Fruit fly (Drosophila melanogaster) whole organism, pupa: ENCODE data around the gene Mocs2B.

Experiments used
- CG10348 ChIP-seq: fragments of 200-800 bp; sonication (Bioruptor generic); IDR thresholded peaks from 2 replicates; pipeline ENCODE4 v1.3.6; 2022; ENCODE audit warnings: missing biosample characterization, missing genetic modification characterization
- CG12605 ChIP-seq: fragments of 200-800 bp; sonication (Bioruptor generic); IDR thresholded peaks from 2 replicates; pipeline ENCODE4 v1.3.6; 2022; ENCODE audit warnings: missing biosample characterization, missing genetic modification characterization
- CG13204 ChIP-seq: fragments of 200-800 bp; sonication (Bioruptor generic); optimal IDR thresholded peaks from 2 replicates; lab custom pipeline; 2018; ENCODE audit warnings: missing biosample characterization, mild to moderate bottlenecking, missing genetic modification characterization, moderate library complexity
- CG14655 ChIP-seq: fragments of 200-800 bp; sonication (Bioruptor generic); optimal IDR thresholded peaks from 3 replicates; lab custom pipeline; 2017; ENCODE audit warnings: mild to moderate bottlenecking, missing biosample characterization, missing genetic modification reagents, missing genetic modification characterization
- CG15710 ChIP-seq: fragments of 200-800 bp; sonication (Bioruptor generic); optimal IDR thresholded peaks from 2 replicates; lab custom pipeline; 2018; ENCODE audit warnings: missing biosample characterization, mild to moderate bottlenecking, missing genetic modification characterization, moderate library complexity
- CG17806 ChIP-seq: fragments of 200-800 bp; sonication (Bioruptor generic); optimal IDR thresholded peaks from 2 replicates; lab custom pipeline; 2018; ENCODE audit warnings: missing biosample characterization, mild to moderate bottlenecking, missing genetic modification characterization, moderate library complexity
- CG32121 ChIP-seq: fragments of 200-800 bp; sonication (Bioruptor generic); IDR thresholded peaks from 2 replicates; pipeline ENCODE4 v1.3.6; 2022; ENCODE audit warnings: missing biosample characterization, missing genetic modification characterization
- CG34367 ChIP-seq: fragments of 200-800 bp; sonication (Bioruptor generic); optimal IDR thresholded peaks from 2 replicates; lab custom pipeline; 2018; ENCODE audit warnings: missing biosample characterization, mild to moderate bottlenecking, missing genetic modification characterization
- CG4496 ChIP-seq: fragments of 200-800 bp; sonication (Bioruptor generic); IDR thresholded peaks from 3 replicates; pipeline ENCODE4 v1.3.6; 2022; ENCODE audit warnings: missing biosample characterization, missing genetic modification characterization
- CG8159 ChIP-seq: fragments of 200-800 bp; sonication (Bioruptor generic); optimal IDR thresholded peaks from 3 replicates; lab custom pipeline; 2018; ENCODE audit warnings: missing biosample characterization, mild to moderate bottlenecking, missing genetic modification characterization, moderate library complexity
- CG8301 ChIP-seq: fragments of 200-800 bp; sonication (Bioruptor generic); optimal IDR thresholded peaks from 2 replicates; lab custom pipeline; 2018; ENCODE audit warnings: missing biosample characterization, mild to moderate bottlenecking, missing genetic modification characterization
- CG9948 ChIP-seq: fragments of 200-800 bp; sonication (Bioruptor generic); optimal IDR thresholded peaks from 2 replicates; lab custom pipeline; 2018; ENCODE audit warnings: missing biosample characterization, mild to moderate bottlenecking, missing genetic modification characterization, moderate library complexity
- D1 ChIP-seq: fragments of 200-800 bp; sonication (Bioruptor generic); optimal IDR thresholded peaks from 2 replicates; lab custom pipeline; 2018; ENCODE audit warnings: missing biosample characterization, mild to moderate bottlenecking, missing genetic modification characterization, moderate library complexity
- EcR ChIP-seq: fragments of 200-800 bp; sonication (Bioruptor generic); optimal IDR thresholded peaks from 3 replicates; lab custom pipeline; 2019; ENCODE audit warnings: missing biosample characterization, missing genetic modification characterization, mild to moderate bottlenecking, moderate library complexity, missing genetic modification reagents
- Ets98B ChIP-seq: fragments of 200-800 bp; sonication (Bioruptor generic); IDR thresholded peaks from 2 replicates; pipeline ENCODE4 v1.3.6; 2022; ENCODE audit warnings: missing biosample characterization, missing genetic modification characterization
- Pif1A ChIP-seq: fragments of 200-800 bp; sonication (Bioruptor generic); optimal IDR thresholded peaks from 3 replicates; lab custom pipeline; 2016; ENCODE audit warnings: missing biosample characterization, missing genetic modification characterization
- Pif1B ChIP-seq: fragments of 200-800 bp; sonication (Bioruptor generic); optimal IDR thresholded peaks from 3 replicates; lab custom pipeline; 2016; ENCODE audit warnings: missing biosample characterization, missing genetic modification characterization
- Snoo ChIP-seq: fragments of 200-800 bp; sonication (Bioruptor generic); optimal IDR thresholded peaks from 3 replicates; lab custom pipeline; 2017; ENCODE audit warnings: missing biosample characterization, mild to moderate bottlenecking, missing genetic modification characterization, inconsistent platforms
- fd96Ca ChIP-seq: fragments of 200-800 bp; sonication (Bioruptor generic); IDR thresholded peaks from 3 replicates; pipeline ENCODE4 v1.3.6; 2022; ENCODE audit warnings: missing biosample characterization, missing genetic modification characterization
- gl ChIP-seq: fragments of 200-800 bp; sonication (Bioruptor generic); optimal IDR thresholded peaks from 2 replicates; lab custom pipeline; 2018; ENCODE audit warnings: missing biosample characterization, mild to moderate bottlenecking, missing genetic modification characterization
- rn ChIP-seq: fragments of 200-800 bp; sonication (Bioruptor generic); IDR thresholded peaks from 2 replicates; pipeline ENCODE4 v1.3.6; 2022; ENCODE audit warnings: missing biosample characterization, missing genetic modification characterization

The Mocs2B gene

DNA sequence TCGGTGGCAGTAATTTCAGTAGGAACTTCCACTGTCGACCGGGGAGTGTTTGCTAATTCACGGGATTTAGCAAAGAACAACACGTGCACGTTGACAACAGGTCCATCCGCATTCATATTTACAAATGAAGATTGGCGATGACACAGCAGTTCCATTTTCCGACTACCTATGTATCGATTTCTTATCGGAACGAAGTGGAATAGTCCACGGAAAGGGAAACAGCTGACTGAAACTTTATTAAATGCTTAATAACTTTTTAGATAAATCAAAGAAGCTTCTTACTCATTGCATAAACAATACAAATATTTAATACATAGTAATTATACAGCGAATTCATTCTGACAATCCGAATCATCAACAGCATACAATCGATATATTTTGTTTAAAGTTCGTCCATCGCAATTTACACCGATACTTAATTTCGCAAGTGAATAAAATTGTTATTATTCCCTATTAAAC lies at the start of gene Mocs2B, which contains the start of the genes Mocs2A and Clbn:
Gene Mocs2B, minus strand, starts transcription at position 129 of the 459 bp plus-strand sequence.
Gene Mocs2A, minus strand, starts transcription at position 129 of the 459 bp plus-strand sequence.
Gene Clbn, plus strand, starts transcription at position 272 of the 459 bp plus-strand sequence.
- no peak for TF ChIP-seq CG32121 (GFP tag; lab: Robert Waterston, UW)
- TF ChIP-seq CG15710 (tag; lab: Kevin White, UChicago), result no peak
- no peak for TF ChIP-seq CG4496 (GFP tag; lab: Robert Waterston, UW)
- no peak for TF ChIP-seq CG14655 (GFP tag; lab: Kevin White, UChicago)
- no peak for TF ChIP-seq CG13204 (GFP tag; lab: Kevin White, UChicago)

dm6 chr3R:25176517-25176916 lies 49.4 kb upstream of the Mocs2B start:
- TF ChIP-seq CG15710 (tag; lab: Kevin White, UChicago) (peak; percentile 12), D1 (tag; lab: Kevin White, UChicago) (no peak), CG8159 (tag; lab: Kevin White, UChicago) (peak; percentile 21), CG32121 (GFP tag; lab: Robert Waterston, UW) (no peak)

DNA sequence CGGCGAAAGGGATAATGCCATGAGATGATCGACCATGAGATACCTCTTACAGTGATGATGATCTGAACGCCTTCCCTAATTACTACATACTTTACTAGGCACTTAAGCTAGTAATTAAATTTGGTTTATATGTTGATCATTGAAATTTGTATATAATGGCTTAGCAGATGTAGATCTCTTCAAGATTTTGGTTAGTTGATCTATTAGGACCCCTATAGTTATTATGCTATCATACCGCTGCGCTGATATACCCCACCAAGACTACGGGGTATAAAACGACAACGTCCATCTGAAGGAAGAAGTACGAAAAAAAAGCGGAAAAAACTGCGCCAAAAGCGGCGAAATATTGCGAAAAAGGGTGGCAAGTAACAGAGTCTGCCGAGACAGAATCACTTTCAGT lies 47.1 kb upstream of the Mocs2B start:
- TF ChIP-seq gl, result peak; percentile 18
- peak; percentile 84 for TF ChIP-seq CG8159 (tag; lab: Kevin White, UChicago)
- peak; percentile 25 for TF ChIP-seq CG8301 (tag; lab: Kevin White, UChicago)
- TF ChIP-seq D1 (tag; lab: Kevin White, UChicago), result no peak
- TF ChIP-seq CG34367 (tag; lab: Kevin White, UChicago), result peak; percentile 50
- TF ChIP-seq Pif1A (GFP tag; lab: Kevin White, UChicago), result peak; percentile 49
- TF ChIP-seq CG10348 (GFP tag; lab: Robert Waterston, UW), result no peak
- TF ChIP-seq CG15710 (tag; lab: Kevin White, UChicago), result peak; percentile 70
- no peak for TF ChIP-seq CG32121 (GFP tag; lab: Robert Waterston, UW)
- peak; percentile 65 for TF ChIP-seq CG17806 (tag; lab: Kevin White, UChicago)
- TF ChIP-seq CG14655 (GFP tag; lab: Kevin White, UChicago), result peak; percentile 43
- TF ChIP-seq fd96Ca (GFP tag; lab: Robert Waterston, UW), result no peak
- TF ChIP-seq Ets98B (GFP tag; lab: Robert Waterston, UW), result no peak
- TF ChIP-seq Snoo (tag; lab: Kevin White, UChicago), result peak; percentile 50
- TF ChIP-seq CG9948 (tag; lab: Kevin White, UChicago), result peak; percentile 66
- TF ChIP-seq CG4496 (GFP tag; lab: Robert Waterston, UW), result no peak

DNA sequence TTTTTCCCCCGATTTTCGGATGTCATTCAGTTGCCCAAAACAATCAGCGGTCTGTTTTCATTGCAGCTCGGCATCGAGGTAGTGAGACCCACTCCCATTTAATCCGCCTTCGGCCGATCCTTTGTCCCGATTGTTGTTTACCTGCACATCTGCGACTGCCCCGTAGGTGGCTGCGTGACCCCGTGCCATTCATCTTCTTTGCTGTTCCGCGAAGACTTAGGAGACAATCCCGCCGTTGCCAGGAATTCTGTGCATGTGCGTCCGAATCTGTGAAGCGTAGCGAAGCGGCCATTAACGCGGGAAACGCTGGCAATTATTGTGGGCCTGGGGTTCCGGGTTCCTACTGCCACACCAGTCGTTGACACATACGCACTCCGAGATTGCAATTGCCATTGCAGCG lies 45.8 kb upstream of the Mocs2B start:
- no peak for TF ChIP-seq D1 (tag; lab: Kevin White, UChicago)
- no peak for TF ChIP-seq CG34367 (tag; lab: Kevin White, UChicago)
- TF ChIP-seq CG12605 (GFP tag; lab: Robert Waterston, UW), result no peak
- TF ChIP-seq CG8159 (tag; lab: Kevin White, UChicago), result no peak
- no peak for TF ChIP-seq gl

DNA sequence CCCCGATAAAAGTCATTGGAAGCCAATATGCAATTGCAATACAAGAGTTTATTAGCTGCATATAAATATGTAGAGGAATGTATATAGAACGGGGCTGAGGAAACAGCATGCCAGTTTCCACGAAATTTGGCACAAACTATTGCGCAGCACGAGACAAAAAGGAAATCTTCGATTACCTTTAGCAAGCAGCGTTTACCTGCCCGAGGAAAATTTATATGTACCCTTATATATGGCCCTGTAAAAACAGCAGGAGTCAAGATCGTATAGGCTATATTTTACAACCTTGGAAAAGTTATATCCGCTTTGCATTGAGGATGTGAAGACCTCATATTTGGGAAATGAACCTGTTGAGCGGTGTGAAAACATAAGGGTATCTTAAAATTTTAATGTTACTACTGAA lies 45.2 kb upstream of the Mocs2B start:
- no peak for TF ChIP-seq Ets98B (GFP tag; lab: Robert Waterston, UW)
- TF ChIP-seq Pif1B (GFP tag; lab: Kevin White, UChicago), result no peak
- TF ChIP-seq Pif1A (GFP tag; lab: Kevin White, UChicago), result no peak
- TF ChIP-seq CG32121 (GFP tag; lab: Robert Waterston, UW), result no peak
- TF ChIP-seq EcR (GFP tag; lab: Kevin White, UChicago), result no peak
- no peak for TF ChIP-seq Snoo (tag; lab: Kevin White, UChicago)

DNA sequence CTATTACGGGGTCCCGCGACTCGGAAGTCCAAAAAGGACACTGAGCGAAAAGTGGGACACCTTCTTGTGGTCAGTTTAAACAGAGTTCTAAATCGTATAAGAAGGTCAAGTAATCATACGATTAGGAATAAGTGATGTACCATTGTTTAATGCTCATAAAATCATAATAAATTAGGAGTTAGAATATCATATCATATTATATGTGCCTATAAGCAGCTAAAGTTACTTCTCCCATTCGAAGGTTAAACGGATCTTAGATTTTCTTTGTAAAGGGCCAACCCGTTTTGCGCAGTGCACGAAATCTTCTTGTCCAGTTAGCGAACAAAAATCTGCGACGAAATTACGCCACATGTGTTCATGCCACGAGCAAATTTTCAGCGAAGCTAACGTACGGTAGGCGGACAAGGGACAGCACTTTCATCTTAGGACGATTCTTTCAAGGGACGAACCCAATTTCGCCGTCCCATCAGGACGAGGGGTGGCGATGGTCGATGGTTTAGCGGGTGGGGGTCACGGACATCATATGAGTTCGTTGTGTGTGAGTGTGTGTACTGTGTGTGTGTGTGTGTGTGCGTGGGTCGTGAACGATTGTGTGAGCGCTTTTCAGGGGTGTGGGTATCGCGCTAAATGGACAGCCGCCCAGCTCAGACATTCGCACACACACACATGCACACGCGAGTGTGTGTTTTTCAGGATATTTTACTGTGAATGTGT lies 41.3 kb upstream of the Mocs2B start:
- TF ChIP-seq D1 (tag; lab: Kevin White, UChicago) (no peak), EcR (GFP tag; lab: Kevin White, UChicago) (no peak), CG8301 (tag; lab: Kevin White, UChicago) (no peak), fd96Ca (GFP tag; lab: Robert Waterston, UW) (no peak), CG4496 (GFP tag; lab: Robert Waterston, UW) (no peak), Snoo (tag; lab: Kevin White, UChicago) (no peak), Pif1B (GFP tag; lab: Kevin White, UChicago) (no peak), CG34367 (tag; lab: Kevin White, UChicago) (no peak), Pif1A (GFP tag; lab: Kevin White, UChicago) (no peak), CG15710 (tag; lab: Kevin White, UChicago) (no peak), CG9948 (tag; lab: Kevin White, UChicago) (no peak), rn (GFP tag; lab: Robert Waterston, UW) (no peak), CG17806 (tag; lab: Kevin White, UChicago) (no peak), CG13204 (GFP tag; lab: Kevin White, UChicago) (no peak), CG14655 (GFP tag; lab: Kevin White, UChicago) (no peak), CG32121 (GFP tag; lab: Robert Waterston, UW) (no peak)
